Worm (Caenorhabditis elegans): ENCODE measurements around the gene F56B6.6.

ce11 chrX:3553687-3554086, 20.9 kb upstream of the F56B6.6 start:
- TF ChIP-seq W03F9.2 (tag; optimal IDR thresholded peaks at IDR 0.05): no peak
- TF ChIP-seq him-1 (tag; optimal IDR thresholded peaks at IDR 0.05): no peak
- TF ChIP-seq dao-5 (tag; optimal IDR thresholded peaks at IDR 0.05): no peak
